Worm (Caenorhabditis elegans) whole organism, L3 larva: Measurements from ENCODE around the gene acl-2.

Experiments used
- ceh-16 ChIP-seq: sonication (generic microtip); optimal IDR thresholded peaks from 2 replicates; lab custom pipeline; 2017; ENCODE audit warnings: missing biosample characterization, missing genetic modification characterization
- ceh-9 ChIP-seq: sonication (generic microtip); optimal IDR thresholded peaks from 2 replicates; lab custom pipeline; 2018; ENCODE audit warnings: missing biosample characterization, missing genetic modification characterization
- nfya-1 ChIP-seq: sonication (generic microtip); optimal IDR thresholded peaks from 2 replicates; lab custom pipeline; 2017; ENCODE audit warnings: missing genetic modification characterization, mild to moderate bottlenecking, missing compliant biosample characterization, antibody characterized with exemption, moderate library complexity; ENCODE audit not compliant: insufficient read depth
- nhr-11 ChIP-seq: fragments of 150-350 bp; optimal IDR thresholded peaks from 2 replicates; lab custom pipeline; 2014; ENCODE audit warnings: missing biosample characterization, missing genetic modification characterization
- nhr-12 ChIP-seq: fragments of 150-350 bp; optimal IDR thresholded peaks from 2 replicates; lab custom pipeline; 2014; ENCODE audit warnings: missing biosample characterization, missing genetic modification characterization
- nhr-23 ChIP-seq: fragments of 150-350 bp; optimal IDR thresholded peaks from 2 replicates; lab custom pipeline; 2014; ENCODE audit warnings: missing biosample characterization, missing genetic modification reagents, missing genetic modification characterization
- pha-4 ChIP-seq: fragments of 150-350 bp; optimal IDR thresholded peaks from 2 replicates; lab custom pipeline; 2014; ENCODE audit warnings: missing biosample characterization, missing genetic modification reagents, missing genetic modification characterization
- pqm-1 ChIP-seq: fragments of 150-350 bp; optimal IDR thresholded peaks from 2 replicates; lab custom pipeline; 2017; ENCODE audit warnings: missing biosample characterization, missing genetic modification characterization, inconsistent platforms
- sea-2 ChIP-seq: fragments of 150-350 bp; sonication (generic microtip); optimal IDR thresholded peaks from 4 replicates; lab custom pipeline; 2014; ENCODE audit warnings: missing biosample characterization, missing genetic modification reagents, missing genetic modification characterization
- skn-1 ChIP-seq: fragments of 150-350 bp; optimal IDR thresholded peaks from 2 replicates; lab custom pipeline; 2014; ENCODE audit warnings: missing biosample characterization, missing genetic modification characterization
- snpc-4 ChIP-seq: fragments of 150-350 bp; optimal IDR thresholded peaks from 2 replicates; lab custom pipeline; 2014; ENCODE audit warnings: missing biosample characterization, missing genetic modification characterization
- unc-39 ChIP-seq: sonication (generic microtip); optimal IDR thresholded peaks from 4 replicates; lab custom pipeline; 2017; ENCODE audit warnings: missing biosample characterization, missing genetic modification characterization
- ztf-11 ChIP-seq: fragments of 150-350 bp; optimal IDR thresholded peaks from 2 replicates; lab custom pipeline; 2014; ENCODE audit warnings: missing biosample characterization, missing genetic modification characterization

ce11 chrV:9985227-9985864, 45.5 kb downstream of the acl-2 start:
- no peak for TF ChIP-seq snpc-4 (tag; lab: Kevin White, UChicago)
- no peak for TF ChIP-seq ztf-11
- no peak for TF ChIP-seq ceh-9
- TF ChIP-seq nfya-1 (tag; lab: Kevin White, UChicago): no peak
- no peak for TF ChIP-seq nhr-23
- TF ChIP-seq ceh-16 (tag; lab: Kevin White, UChicago): no peak
- no peak for TF ChIP-seq nhr-12 (tag; lab: Kevin White, UChicago)
- no peak for TF ChIP-seq pha-4
- TF ChIP-seq skn-1 (tag; lab: Kevin White, UChicago): no peak
- no peak for TF ChIP-seq nhr-11 (tag; lab: Kevin White, UChicago)
- no peak for TF ChIP-seq pqm-1 (tag; lab: Kevin White, UChicago)
- no peak for TF ChIP-seq unc-39
- TF ChIP-seq sea-2 (GFP tag; lab: Kevin White, UChicago): no peak
